Worm (Caenorhabditis elegans) whole organism, young adult: ENCODE data around the gene ssna-1.

Source experiments
- Y79H2A.3 ChIP-seq: fragments of 200-800 bp; sonication (Bioruptor generic); conservative IDR thresholded peaks from 2 replicates; pipeline ENCODE4 v1.3.6; 2022; ENCODE audit warnings: missing genetic modification reagents, missing genetic modification characterization, missing compliant biosample characterization
- bed-2 ChIP-seq: fragments of 200-800 bp; sonication (Bioruptor generic); IDR thresholded peaks from 2 replicates; pipeline ENCODE4 v1.3.6; 2022; ENCODE audit warnings: missing genetic modification reagents, missing genetic modification characterization, missing compliant biosample characterization
- dpff-1 ChIP-seq: sonication (generic microtip); optimal IDR thresholded peaks from 2 replicates; lab custom pipeline; 2017; ENCODE audit warnings: mild to moderate bottlenecking, missing genetic modification characterization, missing compliant biosample characterization
- fkh-3 ChIP-seq: sonication (generic microtip); optimal IDR thresholded peaks from 2 replicates; lab custom pipeline; 2016; ENCODE audit warnings: mild to moderate bottlenecking, missing genetic modification characterization, missing compliant biosample characterization
- snpc-1.3 ChIP-seq: sonication (generic microtip); optimal IDR thresholded peaks from 2 replicates; lab custom pipeline; 2017; ENCODE audit warnings: missing genetic modification characterization, mild to moderate bottlenecking, missing compliant biosample characterization, antibody characterized with exemption, moderate library complexity, missing genotype, missing genetic modification reagents; ENCODE audit not compliant: insufficient read depth
- somi-1 ChIP-seq: fragments of 200-800 bp; sonication (Bioruptor generic); optimal IDR thresholded peaks from 2 replicates; lab custom pipeline; 2018; ENCODE audit warnings: mild to moderate bottlenecking, missing genetic modification characterization, missing compliant biosample characterization

DNA sequence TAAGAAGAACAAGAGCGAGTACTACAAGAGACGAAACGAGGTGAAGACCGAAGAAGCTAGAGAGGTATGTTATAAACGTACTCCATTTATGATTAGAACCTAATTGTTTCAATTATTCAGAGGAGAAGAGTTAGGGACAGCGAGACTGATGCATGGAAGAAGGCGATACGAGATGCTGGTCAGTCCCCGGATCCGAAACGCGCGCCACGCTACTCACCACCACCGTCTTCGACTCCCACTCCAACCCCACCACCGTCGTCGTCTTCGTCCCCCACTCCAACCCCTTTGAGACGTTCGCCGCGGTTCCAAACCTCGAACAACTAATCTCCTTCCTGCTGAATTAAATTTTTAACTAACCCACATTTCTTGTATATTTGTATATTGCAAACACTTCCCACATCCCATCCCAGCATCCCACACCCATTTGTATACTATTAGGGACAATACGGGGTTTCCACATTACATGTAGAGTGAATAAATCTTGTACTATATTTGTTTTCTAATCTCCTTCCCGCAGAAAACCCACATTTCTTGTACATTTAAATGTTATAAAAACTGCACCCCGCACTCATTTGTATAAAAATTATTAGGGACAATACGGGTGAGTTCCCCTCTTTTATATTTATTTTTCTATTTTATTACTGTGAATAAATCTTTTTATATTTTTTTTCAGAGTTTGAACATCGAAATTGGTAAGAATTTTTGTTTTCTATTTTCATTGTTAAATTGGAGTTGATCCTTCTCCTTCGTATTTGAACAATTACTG, 418 bp upstream of the ssna-1 start:
- TF ChIP-seq dpff-1 (tag; lab: Kevin White, UChicago) = no peak
- TF ChIP-seq fkh-3 (tag; lab: Kevin White, UChicago) = no peak
- no peak for TF ChIP-seq Y79H2A.3 (GFP tag; lab: Robert Waterston, UW)
- TF ChIP-seq bed-2 (GFP tag; lab: Robert Waterston, UW) = no peak
- peak; percentile 42 for TF ChIP-seq snpc-1.3
- TF ChIP-seq somi-1 (GFP tag; lab: Kevin White, UChicago) = no peak
